Fruit fly (Drosophila melanogaster) whole organism, adult: Measurements from ENCODE around the gene CG4907.

ENCODE experiments used
- CG11617 ChIP-seq: fragments of 200-800 bp; sonication (Bioruptor generic); optimal IDR thresholded peaks from 2 replicates; lab custom pipeline; 2017; ENCODE audit warnings: mild to moderate bottlenecking, missing biosample characterization, missing genetic modification reagents, missing genetic modification characterization
- CG12768 ChIP-seq: fragments of 200-800 bp; sonication (Bioruptor generic); optimal IDR thresholded peaks from 2 replicates; lab custom pipeline; 2017; ENCODE audit warnings: missing biosample characterization, missing genetic modification characterization, mild to moderate bottlenecking, moderate library complexity, missing genetic modification reagents
- CG1620 ChIP-seq: fragments of 200-800 bp; sonication (Bioruptor generic); optimal IDR thresholded peaks from 2 replicates; lab custom pipeline; 2016; ENCODE audit warnings: missing biosample characterization, missing genetic modification characterization
- CG33017 ChIP-seq: fragments of 200-800 bp; sonication (Bioruptor generic); optimal IDR thresholded peaks from 2 replicates; lab custom pipeline; 2018; ENCODE audit warnings: missing biosample characterization, mild to moderate bottlenecking, missing genetic modification characterization, moderate library complexity
- CG5204 ChIP-seq: fragments of 200-800 bp; sonication (Bioruptor generic); optimal IDR thresholded peaks from 2 replicates; lab custom pipeline; 2016; ENCODE audit warnings: missing biosample characterization, missing genetic modification characterization
- CG7101 ChIP-seq: fragments of 200-800 bp; sonication (Bioruptor generic); optimal IDR thresholded peaks from 2 replicates; lab custom pipeline; 2018; ENCODE audit warnings: missing biosample characterization, mild to moderate bottlenecking, missing genetic modification characterization, moderate library complexity
- Clk ChIP-seq: fragments of 200-800 bp; sonication (Bioruptor generic); optimal IDR thresholded peaks from 2 replicates; lab custom pipeline; 2017; ENCODE audit warnings: missing biosample characterization, missing genetic modification characterization
- Crg-1 ChIP-seq: fragments of 200-800 bp; sonication (Bioruptor generic); optimal IDR thresholded peaks from 2 replicates; lab custom pipeline; 2016; ENCODE audit warnings: missing biosample characterization, missing genetic modification characterization
- cnc ChIP-seq, 2 experiments: fragments of >200 bp; optimal IDR thresholded peaks; 2 replicates each; lab custom pipeline; 2017
- pad ChIP-seq: fragments of 200-800 bp; sonication (Bioruptor generic); optimal IDR thresholded peaks from 3 replicates; lab custom pipeline; 2017; ENCODE audit warnings: missing biosample characterization, missing genetic modification characterization, mild to moderate bottlenecking, moderate library complexity, missing genetic modification reagents

DNA sequence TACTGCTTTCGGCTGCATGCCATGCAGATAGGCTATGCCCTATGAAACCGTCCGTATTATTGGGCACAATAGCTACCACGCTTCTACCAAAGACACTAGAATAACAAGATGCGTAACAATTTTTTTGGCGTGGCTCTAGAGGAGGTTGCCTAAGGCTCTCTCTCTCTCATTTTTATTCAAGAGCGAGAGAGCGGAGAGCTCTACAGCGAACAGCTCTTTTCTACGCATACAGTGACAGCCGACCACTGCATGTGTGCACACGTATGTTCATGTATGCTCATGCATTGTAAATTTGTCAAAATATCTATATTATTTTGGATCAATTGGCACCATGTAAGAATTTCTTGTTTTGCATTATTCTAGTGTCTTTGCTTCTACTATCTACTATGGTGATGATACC is 22.4 kb upstream of the CG4907 start:
- TF ChIP-seq cnc (optimal IDR thresholded peaks at IDR 0.05; lab: Kevin White, UChicago) (no peak), CG11617 (no peak), CG12768 (GFP tag; lab: Kevin White, UChicago) (no peak), CG1620 (GFP tag; lab: Kevin White, UChicago) (no peak), pad (no peak), CG33017 (tag; lab: Kevin White, UChicago) (no peak), Clk (GFP tag; lab: Kevin White, UChicago) (no peak), Crg-1 (GFP tag; lab: Kevin White, UChicago) (no peak), CG5204 (GFP tag; lab: Kevin White, UChicago) (no peak), CG7101 (tag; lab: Kevin White, UChicago) (no peak)
